Fruit fly (Drosophila melanogaster) whole organism, embryonic: ENCODE data around the gene niki.

ENCODE experiments used
- Abd-B ChIP-seq: fragments of 200-800 bp; sonication (Bioruptor generic); optimal IDR thresholded peaks from 2 replicates; lab custom pipeline; 2018; ENCODE audit warnings: missing biosample characterization, mild to moderate bottlenecking, missing genetic modification characterization, moderate library complexity
- Bdp1 ChIP-seq: fragments of 200-800 bp; sonication (Bioruptor generic); optimal IDR thresholded peaks from 3 replicates; lab custom pipeline; 2016; ENCODE audit warnings: missing biosample characterization, missing genetic modification characterization
- CG10366 ChIP-seq: fragments of 200-800 bp; sonication (Bioruptor generic); IDR thresholded peaks from 2 replicates; pipeline ENCODE4 v1.3.6; 2022; ENCODE audit warnings: missing biosample characterization, missing genetic modification characterization
- CG11504 ChIP-seq: fragments of 200-800 bp; sonication (Bioruptor generic); optimal IDR thresholded peaks from 3 replicates; lab custom pipeline; 2019; ENCODE audit warnings: missing biosample characterization, mild to moderate bottlenecking, missing genetic modification characterization, moderate library complexity
- CG11560 ChIP-seq: fragments of 200-800 bp; sonication (Bioruptor generic); IDR thresholded peaks from 3 replicates; pipeline ENCODE4 v1.3.6; 2022; ENCODE audit warnings: missing biosample characterization, missing genetic modification characterization
- CG12236 ChIP-seq: fragments of 200-800 bp; sonication (Bioruptor generic); optimal IDR thresholded peaks from 2 replicates; lab custom pipeline; 2016; ENCODE audit warnings: missing biosample characterization, missing genetic modification characterization
- CG12942 ChIP-seq: fragments of 200-800 bp; sonication (Bioruptor generic); optimal IDR thresholded peaks from 3 replicates; lab custom pipeline; 2016; ENCODE audit warnings: missing biosample characterization, missing genetic modification characterization
- CG15073 ChIP-seq: fragments of 200-800 bp; sonication (Bioruptor generic); optimal IDR thresholded peaks from 2 replicates; lab custom pipeline; 2016; ENCODE audit warnings: missing biosample characterization, missing genetic modification characterization
- CG15479 ChIP-seq: fragments of 200-800 bp; sonication (Bioruptor generic); optimal IDR thresholded peaks from 3 replicates; lab custom pipeline; 2019; ENCODE audit warnings: missing biosample characterization, mild to moderate bottlenecking, missing genetic modification characterization, moderate library complexity
- CG1647 ChIP-seq: fragments of 200-800 bp; sonication (Bioruptor generic); optimal IDR thresholded peaks from 3 replicates; lab custom pipeline; 2016; ENCODE audit warnings: missing biosample characterization, missing genetic modification characterization
- CG2202 ChIP-seq: fragments of 200-800 bp; sonication (Bioruptor generic); optimal IDR thresholded peaks from 2 replicates; lab custom pipeline; 2018; ENCODE audit warnings: missing biosample characterization, mild to moderate bottlenecking, missing genetic modification characterization
- CG3163 ChIP-seq: fragments of 200-800 bp; sonication (Bioruptor generic); optimal IDR thresholded peaks from 3 replicates; lab custom pipeline; 2016; ENCODE audit warnings: missing biosample characterization, missing genetic modification characterization
- CG32767 ChIP-seq: fragments of 200-800 bp; sonication (Bioruptor generic); IDR thresholded peaks from 2 replicates; pipeline ENCODE4 v1.3.6; 2022; ENCODE audit warnings: missing biosample characterization, missing genetic modification characterization
- CG32772 ChIP-seq: fragments of 200-800 bp; sonication (Bioruptor generic); IDR thresholded peaks from 2 replicates; pipeline ENCODE4 v1.3.6; 2022; ENCODE audit warnings: missing biosample characterization, missing genetic modification characterization
- CG34224 ChIP-seq: fragments of 200-800 bp; sonication (Bioruptor generic); IDR thresholded peaks from 3 replicates; pipeline ENCODE4 v1.3.6; 2022; ENCODE audit warnings: missing biosample characterization, missing genetic modification characterization; ENCODE audit not compliant: partially characterized antibody
- CG6689 ChIP-seq: fragments of 200-800 bp; sonication (Bioruptor generic); IDR thresholded peaks from 2 replicates; pipeline ENCODE4 v1.3.6; 2022; ENCODE audit warnings: missing biosample characterization, missing genetic modification characterization
- CG6813 ChIP-seq: fragments of 200-800 bp; sonication (Bioruptor generic); optimal IDR thresholded peaks from 2 replicates; lab custom pipeline; 2017; ENCODE audit warnings: missing biosample characterization, missing genetic modification characterization, mild to moderate bottlenecking, moderate library complexity, missing genetic modification reagents
- CG9609 ChIP-seq: fragments of 200-800 bp; sonication (Bioruptor generic); optimal IDR thresholded peaks from 3 replicates; lab custom pipeline; 2016; ENCODE audit warnings: missing biosample characterization, missing genetic modification characterization
- Chrac-16 ChIP-seq: fragments of 200-800 bp; sonication (Bioruptor generic); optimal IDR thresholded peaks from 3 replicates; lab custom pipeline; 2016; ENCODE audit warnings: missing biosample characterization, missing genetic modification characterization
- Dad ChIP-seq: fragments of 200-800 bp; sonication (Bioruptor generic); optimal IDR thresholded peaks from 3 replicates; lab custom pipeline; 2016; ENCODE audit warnings: missing biosample characterization, missing genetic modification characterization
- Dp ChIP-seq: fragments of 200-800 bp; sonication (Bioruptor generic); optimal IDR thresholded peaks from 2 replicates; lab custom pipeline; 2018; ENCODE audit warnings: missing biosample characterization, mild to moderate bottlenecking, missing genetic modification characterization, moderate library complexity
- HLH4C ChIP-seq: fragments of 200-800 bp; sonication (Bioruptor generic); IDR thresholded peaks from 3 replicates; pipeline ENCODE4 v1.3.6; 2022; ENCODE audit warnings: missing biosample characterization, missing genetic modification characterization; ENCODE audit not compliant: partially characterized antibody
- HLHmδ ChIP-seq: fragments of 200-800 bp; sonication (Bioruptor generic); optimal IDR thresholded peaks from 2 replicates; lab custom pipeline; 2018; ENCODE audit warnings: missing biosample characterization, mild to moderate bottlenecking, missing genetic modification characterization, moderate library complexity
- Hey ChIP-seq: fragments of 200-800 bp; sonication (Bioruptor generic); optimal IDR thresholded peaks from 3 replicates; lab custom pipeline; 2018; ENCODE audit warnings: missing biosample characterization, mild to moderate bottlenecking, missing genetic modification characterization
- Kr ChIP-seq: fragments of 200-800 bp; sonication (Bioruptor generic); optimal IDR thresholded peaks from 2 replicates; lab custom pipeline; 2017; ENCODE audit warnings: missing biosample characterization, mild to moderate bottlenecking, missing genetic modification characterization
- Nf-YC ChIP-seq: fragments of 200-800 bp; optimal IDR thresholded peaks from 3 replicates; lab custom pipeline; 2019; ENCODE audit warnings: missing biosample characterization, mild to moderate bottlenecking, missing genetic modification characterization, moderate library complexity
- Pdp1 ChIP-seq, 2 experiments: fragments of 200-800 bp; sonication (Bioruptor generic); optimal IDR thresholded peaks; 3 replicates each; lab custom pipeline; 2016; ENCODE audit warnings: missing biosample characterization in 2 of 2, missing genetic modification characterization in 2 of 2, mild to moderate bottlenecking in 1 of 2, moderate library complexity in 1 of 2
- Sox102F ChIP-seq: fragments of 200-800 bp; sonication (Bioruptor generic); optimal IDR thresholded peaks from 2 replicates; lab custom pipeline; 2018; ENCODE audit warnings: missing biosample characterization, mild to moderate bottlenecking, missing genetic modification characterization, moderate library complexity
- Spps ChIP-seq: fragments of 200-800 bp; sonication (Bioruptor generic); optimal IDR thresholded peaks from 2 replicates; lab custom pipeline; 2018; ENCODE audit warnings: missing biosample characterization, mild to moderate bottlenecking, missing genetic modification characterization
- Ssrp ChIP-seq: fragments of 200-800 bp; sonication (Bioruptor generic); optimal IDR thresholded peaks from 2 replicates; lab custom pipeline; 2018; ENCODE audit warnings: missing biosample characterization, mild to moderate bottlenecking, missing genetic modification characterization, moderate library complexity
- Taf1 ChIP-seq: fragments of 200-800 bp; sonication (Bioruptor generic); IDR thresholded peaks from 2 replicates; pipeline ENCODE4 v1.3.6; 2022; ENCODE audit warnings: missing biosample characterization, missing genetic modification characterization
- Vsx1 ChIP-seq: fragments of 200-800 bp; sonication (Bioruptor generic); optimal IDR thresholded peaks from 2 replicates; lab custom pipeline; 2017; ENCODE audit warnings: missing biosample characterization, mild to moderate bottlenecking, missing genetic modification characterization, missing genetic modification reagents
- YL-1 ChIP-seq: fragments of 200-800 bp; sonication (Bioruptor generic); optimal IDR thresholded peaks from 3 replicates; lab custom pipeline; 2017; ENCODE audit warnings: missing biosample characterization, mild to moderate bottlenecking, missing genetic modification characterization
- aop ChIP-seq: fragments of 200-800 bp; sonication (Bioruptor generic); IDR thresholded peaks from 2 replicates; pipeline ENCODE4 v1.3.6; 2022; ENCODE audit warnings: missing biosample characterization, missing genetic modification characterization
- br ChIP-seq: fragments of >200 bp; optimal IDR thresholded peaks from 2 replicates; lab custom pipeline; 2017
- cas ChIP-seq: fragments of 200-800 bp; sonication (Bioruptor generic); IDR thresholded peaks from 2 replicates; pipeline ENCODE4 v1.3.6; 2022; ENCODE audit warnings: missing biosample characterization, missing genetic modification characterization
- chinmo ChIP-seq: fragments of 200-800 bp; sonication (Bioruptor generic); IDR thresholded peaks from 4 replicates; pipeline ENCODE4 v1.3.6; 2022; ENCODE audit warnings: missing biosample characterization, missing genetic modification characterization; ENCODE audit not compliant: partially characterized antibody
- crol ChIP-seq: fragments of 200-800 bp; sonication (Bioruptor generic); IDR thresholded peaks from 2 replicates; pipeline ENCODE4 v1.3.6; 2022; ENCODE audit warnings: missing biosample characterization, missing genetic modification characterization
- exex ChIP-seq: fragments of 200-800 bp; sonication (Bioruptor generic); optimal IDR thresholded peaks from 4 replicates; lab custom pipeline; 2018; ENCODE audit warnings: missing biosample characterization, mild to moderate bottlenecking, missing genetic modification characterization, moderate library complexity
- fd102C ChIP-seq: fragments of 200-800 bp; sonication (Bioruptor generic); optimal IDR thresholded peaks from 2 replicates; lab custom pipeline; 2018; ENCODE audit warnings: missing biosample characterization, mild to moderate bottlenecking, missing genetic modification characterization, moderate library complexity
- gce ChIP-seq: fragments of 200-800 bp; sonication (Bioruptor generic); IDR thresholded peaks from 3 replicates; pipeline ENCODE4 v1.3.6; 2022; ENCODE audit warnings: missing biosample characterization, missing genetic modification characterization
- lab ChIP-seq: fragments of 200-800 bp; sonication (Bioruptor generic); optimal IDR thresholded peaks from 3 replicates; lab custom pipeline; 2017; ENCODE audit warnings: missing biosample characterization, missing genetic modification characterization, mild to moderate bottlenecking, moderate library complexity, missing genetic modification reagents
- peb ChIP-seq: fragments of 200-800 bp; sonication (Bioruptor generic); IDR thresholded peaks from 2 replicates; pipeline ENCODE4 v1.3.6; 2022; ENCODE audit warnings: missing biosample characterization, missing genetic modification characterization
- row ChIP-seq: fragments of 200-800 bp; sonication (Bioruptor generic); IDR thresholded peaks from 3 replicates; pipeline ENCODE4 v1.3.6; 2022; ENCODE audit warnings: missing biosample characterization, missing genetic modification characterization
- sima ChIP-seq: fragments of 200-800 bp; sonication (Bioruptor generic); optimal IDR thresholded peaks from 2 replicates; lab custom pipeline; 2016; ENCODE audit warnings: missing biosample characterization, missing genetic modification characterization
- slou ChIP-seq: fragments of 200-800 bp; sonication (Bioruptor generic); optimal IDR thresholded peaks from 3 replicates; lab custom pipeline; 2016; ENCODE audit warnings: missing biosample characterization, missing genetic modification characterization
- stc ChIP-seq: fragments of 200-800 bp; sonication (Bioruptor generic); IDR thresholded peaks from 2 replicates; pipeline ENCODE4 v1.3.6; 2022; ENCODE audit warnings: missing biosample characterization, missing genetic modification characterization
- tna ChIP-seq: fragments of 200-800 bp; sonication (Bioruptor generic); IDR thresholded peaks from 2 replicates; pipeline ENCODE4 v1.3.6; 2022; ENCODE audit warnings: missing biosample characterization, missing genetic modification characterization; ENCODE audit not compliant: partially characterized antibody
- trh ChIP-seq: fragments of 200-800 bp; sonication (Bioruptor generic); optimal IDR thresholded peaks from 2 replicates; lab custom pipeline; 2016; ENCODE audit warnings: missing biosample characterization, missing genetic modification characterization
- yki ChIP-seq: fragments of >200 bp; optimal IDR thresholded peaks from 3 replicates; lab custom pipeline; 2018
- zf30C ChIP-seq: fragments of 200-800 bp; sonication (Bioruptor generic); optimal IDR thresholded peaks from 3 replicates; lab custom pipeline; 2018; ENCODE audit warnings: missing biosample characterization, mild to moderate bottlenecking, missing genetic modification characterization

niki gene

DNA sequence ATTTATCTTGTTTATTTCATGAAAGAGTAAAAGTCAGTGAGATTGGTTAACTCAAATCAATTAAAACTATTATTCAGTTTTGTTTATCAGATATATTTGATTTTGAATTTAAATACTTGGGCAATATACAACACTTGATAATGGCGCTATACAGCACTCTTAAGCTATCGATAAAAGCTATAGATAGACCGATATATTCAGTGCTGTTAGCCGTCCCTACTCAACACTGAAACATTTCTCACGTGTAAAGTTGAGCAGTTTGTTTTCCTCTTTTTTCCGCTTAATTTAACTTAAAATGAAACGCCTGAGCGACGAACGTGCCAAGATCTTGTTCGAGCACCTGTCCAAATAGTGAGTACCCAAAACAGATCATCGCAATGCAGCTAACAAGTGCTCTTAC lies 25.0 kb upstream of the niki start, which contains the start of gene CG7006 (continued):
- peak; percentile 67 for TF ChIP-seq slou
- TF ChIP-seq Abd-B (GFP tag; lab: Kevin White, UChicago) = peak; percentile 27
- peak; percentile 98 for TF ChIP-seq Dp (GFP tag; lab: Kevin White, UChicago)
- TF ChIP-seq CG1647 (GFP tag; lab: Kevin White, UChicago) = peak; percentile 86
- peak; percentile 55 for TF ChIP-seq trh
- TF ChIP-seq yki (lab: Kevin White, UChicago) = no peak
- peak; percentile 78 for TF ChIP-seq CG9609 (GFP tag; lab: Kevin White, UChicago)
- TF ChIP-seq CG11560 (tag; lab: Robert Waterston, UW) = peak; percentile 60; the same call in 2 of the 3 replicates
- no peak for TF ChIP-seq gce
- TF ChIP-seq CG6689 (GFP tag; lab: Robert Waterston, UW) = no peak
- TF ChIP-seq CG11504 (tag; lab: Kevin White, UChicago) = no peak
- peak; percentile 59 for TF ChIP-seq CG3163 (GFP tag; lab: Kevin White, UChicago)
- no peak for TF ChIP-seq Ssrp
- TF ChIP-seq HLH4C (GFP tag; lab: Robert Waterston, UW) = peak; percentile 73
- no peak for TF ChIP-seq CG15479
- TF ChIP-seq CG15073 (GFP tag; lab: Kevin White, UChicago) = peak; percentile 13
- TF ChIP-seq cas = no peak
- TF ChIP-seq aop = 0 out of 2 replicates have a peak, but pooled peaks have one; percentile 28
- peak; percentile 50; the same call in 1 of the 2 replicates for TF ChIP-seq CG32772
- TF ChIP-seq crol = no peak
- no peak for TF ChIP-seq Sox102F (GFP tag; lab: Kevin White, UChicago)
- TF ChIP-seq Dad (GFP tag; lab: Kevin White, UChicago) = peak; percentile 87
- no peak for TF ChIP-seq exex (tag; lab: Kevin White, UChicago)
- no peak for TF ChIP-seq fd102C
- TF ChIP-seq zf30C (GFP tag; lab: Kevin White, UChicago) = no peak
- TF ChIP-seq HLHmδ (GFP tag; lab: Kevin White, UChicago) = no peak
- no peak for TF ChIP-seq Spps
- TF ChIP-seq CG12236 (GFP tag; lab: Kevin White, UChicago) = no peak
- TF ChIP-seq Pdp1 (GFP tag; optimal IDR thresholded peaks at IDR 0.05; lab: Kevin White, UChicago) = peak; percentile 65 to 78
- no peak; the same call in 3 of the 4 replicates for TF ChIP-seq chinmo
- no peak for TF ChIP-seq sima (GFP tag; lab: Kevin White, UChicago)
- TF ChIP-seq Nf-YC (tag; lab: Kevin White, UChicago) = no peak
- peak; percentile 61 for TF ChIP-seq Bdp1 (GFP tag; lab: Kevin White, UChicago)
- no peak for TF ChIP-seq br (lab: Kevin White, UChicago)
- peak; percentile 78 for TF ChIP-seq CG12942 (GFP tag; lab: Kevin White, UChicago)
- no peak for TF ChIP-seq CG32767 (GFP tag; lab: Robert Waterston, UW)
- TF ChIP-seq tna (GFP tag; lab: Robert Waterston, UW) = peak; percentile 44; the same call in 1 of the 2 replicates
- TF ChIP-seq CG2202 (tag; lab: Kevin White, UChicago) = no peak
- TF ChIP-seq CG10366 (GFP tag; lab: Robert Waterston, UW) = peak; percentile 53
- peak; percentile 41; the same call in 1 of the 2 replicates for TF ChIP-seq Taf1
- TF ChIP-seq Kr (GFP tag; lab: Kevin White, UChicago) = no peak
- peak; percentile 27; the same call in 1 of the 3 replicates for TF ChIP-seq row (GFP tag; lab: Robert Waterston, UW)
- peak; percentile 70 for TF ChIP-seq Chrac-16
- no peak for TF ChIP-seq Vsx1 (GFP tag; lab: Kevin White, UChicago)
- no peak for TF ChIP-seq CG6813
- TF ChIP-seq YL-1 (GFP tag; lab: Kevin White, UChicago) = peak; percentile 45
- no peak for TF ChIP-seq stc (GFP tag; lab: Robert Waterston, UW)
- no peak for TF ChIP-seq Hey (tag; lab: Kevin White, UChicago)
- TF ChIP-seq lab = no peak
- peak; percentile 11; the same call in 1 of the 2 replicates for TF ChIP-seq peb (GFP tag; lab: Robert Waterston, UW)
- TF ChIP-seq CG34224 (GFP tag; lab: Robert Waterston, UW) = peak; percentile 72
